Fruit fly (Drosophila melanogaster): ENCODE results near the gene Spn38F.

DNA sequence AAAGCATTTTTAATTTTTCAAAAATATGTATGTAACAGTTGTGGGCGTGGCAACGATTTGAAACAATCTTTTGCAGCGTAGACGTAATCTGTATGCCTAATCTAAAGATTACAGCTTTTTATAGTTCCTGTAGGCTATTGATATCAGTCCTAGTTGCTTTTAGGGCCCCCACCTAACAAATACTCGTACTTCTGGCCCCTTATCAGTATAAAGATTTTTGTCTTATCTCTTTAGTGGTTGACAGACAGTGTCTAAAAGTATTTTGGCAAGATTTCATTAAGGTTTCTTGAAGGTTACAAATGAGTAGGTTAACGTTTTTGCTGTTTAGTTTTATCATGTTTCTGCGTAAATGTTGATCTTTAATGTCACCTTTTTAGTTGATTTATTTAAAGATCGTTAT is 9.1 kb downstream of the Spn38F start:
- TF ChIP-seq usp (GFP tag; optimal IDR thresholded peaks at IDR 0.05) (no peak), psq (optimal IDR thresholded peaks at IDR 0.05) (no peak), CG8478 (optimal IDR thresholded peaks at IDR 0.05) (no peak), pan (optimal IDR thresholded peaks at IDR 0.05) (no peak), Dll (optimal IDR thresholded peaks at IDR 0.05) (no peak)
